Worm (Caenorhabditis elegans) whole organism, L4 larva: ENCODE data around the gene H02F09.3.

Experiments
- F49E8.2 ChIP-seq: sonication (generic microtip); optimal IDR thresholded peaks from 2 replicates; lab custom pipeline; 2016; ENCODE audit warnings: missing compliant biosample characterization, mild to moderate bottlenecking, missing genetic modification characterization, borderline replicate concordance
- aha-1 ChIP-seq: fragments of 150-350 bp; peaks from one replicate; lab custom pipeline; 2014; ENCODE audit warnings: missing biosample characterization, missing genetic modification characterization
- jun-1 ChIP-seq: fragments of 150-350 bp; optimal IDR thresholded peaks from 2 replicates; lab custom pipeline; 2014; ENCODE audit warnings: missing biosample characterization, missing genetic modification reagents, missing genetic modification characterization
- lin-13 ChIP-seq: fragments of 150-350 bp; optimal IDR thresholded peaks from 2 replicates; lab custom pipeline; 2014; ENCODE audit warnings: missing biosample characterization, missing genetic modification reagents, missing genetic modification characterization
- lin-39 ChIP-seq: fragments of 150-350 bp; optimal IDR thresholded peaks from 2 replicates; lab custom pipeline; 2014; ENCODE audit warnings: missing biosample characterization, missing genetic modification reagents, missing genetic modification characterization
- nhr-10 ChIP-seq: fragments of 150-350 bp; optimal IDR thresholded peaks from 2 replicates; lab custom pipeline; 2014; ENCODE audit warnings: missing biosample characterization, missing genetic modification characterization
- snpc-4 ChIP-seq: fragments of 150-350 bp; optimal IDR thresholded peaks from 2 replicates; lab custom pipeline; 2014; ENCODE audit warnings: missing biosample characterization, missing genetic modification characterization
- spr-1 ChIP-seq: sonication (generic microtip); optimal IDR thresholded peaks from 2 replicates; lab custom pipeline; 2016; ENCODE audit warnings: mild to moderate bottlenecking, missing genetic modification characterization, missing compliant biosample characterization
- ztf-11 ChIP-seq: fragments of 150-350 bp; optimal IDR thresholded peaks from 2 replicates; lab custom pipeline; 2014; ENCODE audit warnings: missing biosample characterization, missing genetic modification characterization

ce11 chrX:1613860-1614259, 45.4 kb downstream of the H02F09.3 start:
- TF ChIP-seq lin-39 (tag; lab: Kevin White, UChicago), result no peak
- TF ChIP-seq snpc-4 (tag; lab: Kevin White, UChicago), result no peak
- TF ChIP-seq aha-1, result peak; percentile 30
- TF ChIP-seq F49E8.2 (tag; lab: Kevin White, UChicago), result no peak
- no peak for TF ChIP-seq jun-1
- no peak for TF ChIP-seq nhr-10 (tag; lab: Kevin White, UChicago)
- no peak for TF ChIP-seq lin-13 (GFP tag; lab: Kevin White, UChicago)
- TF ChIP-seq ztf-11, result no peak
- no peak for TF ChIP-seq spr-1 (tag; lab: Kevin White, UChicago)
